Fruit fly (Drosophila melanogaster) Kc167 (cell line): ENCODE measurements around the gene AP-1sigma.

Experiments used
- h ChIP-seq: fragments of >200 bp; optimal IDR thresholded peaks from 3 replicates; lab custom pipeline; 2018; ENCODE audit warnings: missing external identifiers
- ttk ChIP-seq: sonication (Bioruptor generic); optimal IDR thresholded peaks from 2 replicates; lab custom pipeline; 2017; ENCODE audit warnings: missing external identifiers

DNA sequence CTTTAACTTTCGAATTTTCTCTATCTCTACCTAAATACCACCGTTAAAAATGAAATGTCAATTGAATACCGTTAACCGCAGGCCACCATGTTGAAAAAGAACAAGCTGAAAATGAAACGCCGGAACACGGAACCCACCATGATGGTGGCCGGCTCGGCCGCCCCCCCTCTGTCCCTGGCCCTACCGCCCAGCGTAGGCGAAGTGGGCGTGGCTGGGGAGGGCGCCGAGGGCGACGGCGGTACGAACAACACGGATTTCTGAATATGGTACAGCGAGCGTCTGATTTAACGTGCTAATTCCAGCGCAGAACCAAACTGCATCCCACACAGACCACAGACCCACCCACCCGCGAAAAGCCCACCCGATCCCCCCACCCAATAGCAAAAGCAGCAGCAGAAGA, 23.2 kb downstream of the AP-1sigma start:
- TF ChIP-seq h (lab: Kevin White, UChicago): no peak
- TF ChIP-seq ttk (lab: Kevin White, UChicago): no peak
